Fruit fly (Drosophila melanogaster): ENCODE measurements around the gene Gss2.

The Gss2 gene

DNA sequence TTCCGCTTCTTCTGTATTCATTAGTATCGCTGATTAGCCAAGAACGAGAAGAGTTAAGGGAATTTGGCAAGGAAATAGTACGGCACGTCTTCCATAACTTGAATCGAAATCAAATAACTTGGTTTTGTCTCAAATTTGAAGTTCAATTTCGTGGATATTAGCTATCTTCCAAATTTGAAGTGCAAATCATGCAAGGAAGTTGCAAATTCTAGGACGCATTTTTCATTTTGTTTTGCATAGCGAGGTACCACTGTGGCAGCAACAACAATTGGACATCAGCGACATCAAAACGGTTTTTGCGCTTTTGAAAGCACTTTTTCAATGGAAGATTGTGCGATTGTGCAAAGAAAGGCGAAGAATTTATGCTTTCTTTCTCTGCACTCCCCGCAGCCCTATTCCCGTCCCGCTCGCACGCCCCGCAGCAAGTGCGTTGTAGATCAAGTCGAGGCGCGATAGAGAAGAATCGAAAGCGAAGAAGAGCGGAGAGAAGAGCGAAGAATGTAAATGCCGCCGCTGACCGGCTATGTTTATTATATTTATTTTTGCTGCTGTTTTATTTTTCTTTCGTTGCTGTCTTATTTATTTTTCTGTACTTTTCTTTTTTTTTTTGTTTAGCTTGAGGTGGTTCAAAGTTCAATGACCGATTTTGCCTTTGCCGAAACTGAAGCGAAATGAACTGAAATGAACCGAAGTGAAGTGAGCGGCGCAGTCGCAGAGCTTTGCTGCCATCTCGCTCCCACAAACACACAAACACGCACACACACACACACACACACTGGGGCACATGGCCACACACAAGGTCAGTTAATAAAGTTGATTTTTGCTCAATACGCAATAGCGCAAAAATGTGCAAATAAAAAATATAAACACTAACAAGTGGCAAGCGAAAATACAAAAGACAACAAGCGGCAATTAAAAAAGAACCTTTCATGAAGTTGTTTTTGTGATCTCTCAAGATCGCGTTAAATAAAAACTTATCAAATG is 18.1 kb upstream of the Gss2 start (continued):
- TF ChIP-seq CG8359 (GFP tag; optimal IDR thresholded peaks at IDR 0.05; ENCODE audit: borderline replicate concordance) (no peak), CG15514 (GFP tag; optimal IDR thresholded peaks at IDR 0.05) (peak; percentile 25), MBD-R2 (GFP tag; IDR thresholded peaks at IDR 0.05) (peak; percentile 37; the same call in 1 of the 2 replicates), CG2712 (tag; optimal IDR thresholded peaks at IDR 0.05) (peak; percentile 35), fd102C (GFP tag; optimal IDR thresholded peaks at IDR 0.05) (no peak), bbx (GFP tag; IDR thresholded peaks at IDR 0.05; ENCODE audit: partially characterized antibody) (no peak), CG1832 (GFP tag; optimal IDR thresholded peaks at IDR 0.05) (peak; percentile 27), psq (GFP tag; optimal IDR thresholded peaks at IDR 0.05) (no peak), CG14050 (GFP tag; IDR thresholded peaks at IDR 0.05) (peak; percentile 48; the same call in 2 of the 3 replicates), seq (GFP tag; IDR thresholded peaks at IDR 0.05) (peak; percentile 47; the same call in 1 of the 2 replicates), fd96Cb (tag; optimal IDR thresholded peaks at IDR 0.05) (peak; percentile 37), CG6272 (GFP tag; IDR thresholded peaks at IDR 0.05) (peak; percentile 14; the same call in 1 of the 2 replicates), Adf1 (GFP tag; IDR thresholded peaks at IDR 0.05) (no peak; the same call in 1 of the 2 replicates), gcm (GFP tag; optimal IDR thresholded peaks at IDR 0.05) (no peak), CG18476 (GFP tag; optimal IDR thresholded peaks at IDR 0.05) (no peak), dati (GFP tag; IDR thresholded peaks at IDR 0.05) (no peak), Hmr (GFP tag; optimal IDR thresholded peaks at IDR 0.05) (peak; percentile 43), CG43689 (GFP tag; IDR thresholded peaks at IDR 0.05) (no peak), ci (GFP tag; IDR thresholded peaks at IDR 0.05) (no peak), kah (GFP tag; optimal IDR thresholded peaks at IDR 0.05) (no peak), pita (GFP tag; optimal IDR thresholded peaks at IDR 0.05) (no peak), CG14014 (GFP tag; IDR thresholded peaks at IDR 0.05) (0 out of 2 replicates have a peak, but pooled peaks have one; percentile 20), Ets65A (GFP tag) (peak; percentile 92), da (GFP tag; optimal IDR thresholded peaks at IDR 0.05) (no peak), NFAT (GFP tag; IDR thresholded peaks at IDR 0.05) (0 out of 2 replicates have a peak, but pooled peaks have one; percentile 7), Sin3A (optimal IDR thresholded peaks at IDR 0.05) (no peak), trh (GFP tag; optimal IDR thresholded peaks at IDR 0.05) (no peak), CG15601 (tag; optimal IDR thresholded peaks at IDR 0.05) (no peak), CG8388 (GFP tag; optimal IDR thresholded peaks at IDR 0.05) (no peak), grn (GFP tag; optimal IDR thresholded peaks at IDR 0.05) (no peak), crc (GFP tag; optimal IDR thresholded peaks at IDR 0.05) (peak; percentile 30), CG10543 (GFP tag; optimal IDR thresholded peaks at IDR 0.05) (peak; percentile 14), insv (GFP tag; optimal IDR thresholded peaks at IDR 0.05) (no peak), sens (GFP tag) (peak; percentile 55), Eip74EF (GFP tag; optimal IDR thresholded peaks at IDR 0.05) (no peak), Ada2b (GFP tag; IDR thresholded peaks at IDR 0.05) (peak; percentile 16; the same call in 1 of the 2 replicates), HLH3B (GFP tag; IDR thresholded peaks at IDR 0.05) (peak; percentile 35; the same call in 1 of the 2 replicates), CG15011 (GFP tag; optimal IDR thresholded peaks at IDR 0.05) (no peak), her (GFP tag; optimal IDR thresholded peaks at IDR 0.05) (peak; percentile 54), peb (GFP tag; IDR thresholded peaks at IDR 0.05) (no peak), CG1603 (tag; optimal IDR thresholded peaks at IDR 0.05) (peak; percentile 53), CG8924 (tag; optimal IDR thresholded peaks at IDR 0.05) (peak; percentile 21), CG17328 (GFP tag; IDR thresholded peaks at IDR 0.05) (0 out of 2 replicates have a peak, but pooled peaks have one; percentile 21), slbo (GFP tag; IDR thresholded peaks at IDR 0.05) (peak; percentile 81), CG9932 (GFP tag; IDR thresholded peaks at IDR 0.05) (peak; percentile 82), CG2678 (tag; optimal IDR thresholded peaks at IDR 0.05) (peak; percentile 73), Jarid2 (GFP tag; optimal IDR thresholded peaks at IDR 0.05) (no peak), CG14710 (tag; optimal IDR thresholded peaks at IDR 0.05) (no peak)
